Fruit fly (Drosophila melanogaster) whole organism, prepupa: ENCODE data around the gene sol.

Experiments
- Blimp-1 ChIP-seq: fragments of 200-800 bp; sonication (Bioruptor generic); optimal IDR thresholded peaks from 3 replicates; lab custom pipeline; 2017; ENCODE audit warnings: missing biosample characterization, missing genetic modification characterization, mild to moderate bottlenecking, moderate library complexity, missing genetic modification reagents
- CG10631 ChIP-seq: fragments of 200-800 bp; sonication (Bioruptor generic); optimal IDR thresholded peaks from 2 replicates; lab custom pipeline; 2016; ENCODE audit warnings: missing biosample characterization, missing genetic modification characterization
- CG10669 ChIP-seq: fragments of 200-800 bp; sonication (Bioruptor generic); optimal IDR thresholded peaks from 3 replicates; lab custom pipeline; 2018; ENCODE audit warnings: missing biosample characterization, mild to moderate bottlenecking, missing genetic modification characterization, moderate library complexity
- CG11294 ChIP-seq: fragments of 200-800 bp; sonication (Bioruptor generic); IDR thresholded peaks from 2 replicates; pipeline ENCODE4 v1.3.6; 2022; ENCODE audit warnings: missing biosample characterization, missing genetic modification characterization
- CG11762 ChIP-seq: fragments of 200-800 bp; sonication (Bioruptor generic); optimal IDR thresholded peaks from 3 replicates; lab custom pipeline; 2016; ENCODE audit warnings: missing biosample characterization, missing genetic modification characterization; ENCODE audit not compliant: insufficient read depth
- CG11902 ChIP-seq: fragments of 200-800 bp; sonication (Bioruptor generic); optimal IDR thresholded peaks from 3 replicates; lab custom pipeline; 2016; ENCODE audit warnings: missing biosample characterization, missing genetic modification characterization
- CG15336 ChIP-seq: fragments of 200-800 bp; sonication (Bioruptor generic); IDR thresholded peaks from 2 replicates; pipeline ENCODE4 v1.3.6; 2022; ENCODE audit warnings: missing biosample characterization, missing genetic modification characterization
- CG1621 ChIP-seq: fragments of 200-800 bp; sonication (Bioruptor generic); optimal IDR thresholded peaks from 3 replicates; lab custom pipeline; 2018; ENCODE audit warnings: missing biosample characterization, mild to moderate bottlenecking, missing genetic modification characterization
- CG3032 ChIP-seq: fragments of 200-800 bp; optimal IDR thresholded peaks from 2 replicates; lab custom pipeline; 2019; ENCODE audit warnings: missing biosample characterization, mild to moderate bottlenecking, missing genetic modification characterization, moderate library complexity
- CG4318 ChIP-seq: fragments of 200-800 bp; sonication (Bioruptor generic); optimal IDR thresholded peaks from 3 replicates; lab custom pipeline; 2017; ENCODE audit warnings: missing biosample characterization, mild to moderate bottlenecking, missing genetic modification characterization
- CG6163 ChIP-seq: fragments of 200-800 bp; sonication (Bioruptor generic); IDR thresholded peaks from 3 replicates; pipeline ENCODE4 v1.3.6; 2022; ENCODE audit warnings: missing biosample characterization, missing genetic modification characterization
- CG8632 ChIP-seq: fragments of 200-800 bp; sonication (Bioruptor generic); optimal IDR thresholded peaks from 3 replicates; lab custom pipeline; 2016; ENCODE audit warnings: missing biosample characterization, missing genetic modification characterization
- Eip78C ChIP-seq: fragments of 200-800 bp; sonication (Bioruptor generic); peaks from one replicate; lab custom pipeline; 2016; ENCODE audit warnings: missing biosample characterization, missing genetic modification characterization
- Eip93F ChIP-seq: fragments of 200-800 bp; sonication (Bioruptor generic); optimal IDR thresholded peaks from 2 replicates; lab custom pipeline; 2016; ENCODE audit warnings: missing biosample characterization, mild to moderate bottlenecking, missing genetic modification characterization
- Ets21C ChIP-seq: fragments of 200-800 bp; sonication (Bioruptor generic); optimal IDR thresholded peaks from 3 replicates; lab custom pipeline; 2016; ENCODE audit warnings: missing biosample characterization, missing genetic modification characterization
- Ets96B ChIP-seq: fragments of 200-800 bp; optimal IDR thresholded peaks from 2 replicates; lab custom pipeline; 2019; ENCODE audit warnings: missing biosample characterization, mild to moderate bottlenecking, missing genetic modification characterization, moderate library complexity
- Hr38 ChIP-seq: sonication (Bioruptor generic); optimal IDR thresholded peaks from 2 replicates; lab custom pipeline; 2016; ENCODE audit warnings: missing biosample characterization, missing genetic modification characterization
- Hr4 ChIP-seq: fragments of 200-800 bp; sonication (Bioruptor generic); optimal IDR thresholded peaks from 3 replicates; lab custom pipeline; 2016; ENCODE audit warnings: missing biosample characterization, missing genetic modification characterization
- Lpt ChIP-seq: fragments of 200-800 bp; sonication (Bioruptor generic); optimal IDR thresholded peaks from 3 replicates; lab custom pipeline; 2016; ENCODE audit warnings: missing biosample characterization, missing genetic modification characterization
- Met ChIP-seq: fragments of 200-800 bp; sonication (Bioruptor generic); optimal IDR thresholded peaks from 3 replicates; lab custom pipeline; 2016; ENCODE audit warnings: missing biosample characterization, missing genetic modification characterization
- OdsH ChIP-seq: fragments of 200-800 bp; sonication (Bioruptor generic); optimal IDR thresholded peaks from 3 replicates; lab custom pipeline; 2016; ENCODE audit warnings: missing biosample characterization, missing genetic modification characterization
- Smox ChIP-seq: fragments of 200-800 bp; sonication (Bioruptor generic); optimal IDR thresholded peaks from 3 replicates; lab custom pipeline; 2016; ENCODE audit warnings: missing biosample characterization, missing genetic modification characterization
- Sox102F ChIP-seq: fragments of 200-800 bp; sonication (Bioruptor generic); optimal IDR thresholded peaks from 2 replicates; lab custom pipeline; 2016; ENCODE audit warnings: missing biosample characterization, mild to moderate bottlenecking, missing genetic modification characterization
- Sox14 ChIP-seq: fragments of 200-800 bp; sonication (Bioruptor generic); optimal IDR thresholded peaks from 3 replicates; lab custom pipeline; 2016; ENCODE audit warnings: missing biosample characterization, missing genetic modification characterization
- Sox15 ChIP-seq: fragments of 200-800 bp; sonication (Bioruptor generic); optimal IDR thresholded peaks from 3 replicates; lab custom pipeline; 2016; ENCODE audit warnings: missing biosample characterization, missing genetic modification characterization
- achi ChIP-seq: fragments of 200-800 bp; sonication (Bioruptor generic); optimal IDR thresholded peaks from 3 replicates; lab custom pipeline; 2016; ENCODE audit warnings: missing biosample characterization, missing genetic modification characterization
- dsx ChIP-seq: fragments of 200-800 bp; optimal IDR thresholded peaks from 3 replicates; lab custom pipeline; 2019; ENCODE audit warnings: missing biosample characterization, mild to moderate bottlenecking, missing genetic modification characterization, moderate library complexity; ENCODE audit not compliant: poor library complexity, severe bottlenecking
- esn ChIP-seq: fragments of 200-800 bp; sonication (Bioruptor generic); optimal IDR thresholded peaks from 2 replicates; lab custom pipeline; 2016; ENCODE audit warnings: missing biosample characterization, mild to moderate bottlenecking, missing genetic modification characterization, moderate library complexity
- fd85E ChIP-seq: fragments of 200-800 bp; sonication (Bioruptor generic); optimal IDR thresholded peaks from 3 replicates; lab custom pipeline; 2016; ENCODE audit warnings: missing biosample characterization, missing genetic modification characterization
- fkh ChIP-seq: fragments of 200-800 bp; sonication (Bioruptor generic); optimal IDR thresholded peaks from 3 replicates; lab custom pipeline; 2017; ENCODE audit warnings: missing biosample characterization, mild to moderate bottlenecking, missing genetic modification characterization, moderate library complexity
- lz ChIP-seq: fragments of 200-800 bp; sonication (Bioruptor generic); optimal IDR thresholded peaks from 3 replicates; lab custom pipeline; 2016; ENCODE audit warnings: missing biosample characterization, missing genetic modification characterization
- pdm3 ChIP-seq: fragments of 200-800 bp; sonication (Bioruptor generic); optimal IDR thresholded peaks from 3 replicates; lab custom pipeline; 2016; ENCODE audit warnings: missing biosample characterization, missing genetic modification characterization
- salr ChIP-seq, 2 experiments: fragments of 200-800 bp; sonication (Bioruptor generic); optimal IDR thresholded peaks; 3 replicates each; lab custom pipeline; 2016 to 2018; ENCODE audit warnings: missing biosample characterization in 2 of 2, missing genetic modification characterization in 2 of 2, mild to moderate bottlenecking in 1 of 2
- spab ChIP-seq: fragments of 200-800 bp; sonication (Bioruptor generic); optimal IDR thresholded peaks from 2 replicates; lab custom pipeline; 2017; ENCODE audit warnings: missing biosample characterization, mild to moderate bottlenecking, missing genetic modification characterization, missing genetic modification reagents
- ss ChIP-seq, 2 experiments: fragments of 200-800 bp; sonication (Bioruptor generic); optimal IDR thresholded peaks; 2 replicates in 1 of 2; 3 replicates in 1 of 2; lab custom pipeline; 2017 to 2018; ENCODE audit warnings: mild to moderate bottlenecking in 2 of 2, missing biosample characterization in 2 of 2, missing genetic modification characterization in 2 of 2, moderate library complexity in 1 of 2
- svp ChIP-seq: fragments of 200-800 bp; sonication (Bioruptor generic); peaks from one replicate; lab custom pipeline; 2016; ENCODE audit warnings: missing biosample characterization, missing genetic modification characterization
- vri ChIP-seq: fragments of 200-800 bp; sonication (Bioruptor generic); optimal IDR thresholded peaks from 3 replicates; lab custom pipeline; 2016; ENCODE audit warnings: missing biosample characterization, mild to moderate bottlenecking, missing genetic modification characterization

sol gene

DNA sequence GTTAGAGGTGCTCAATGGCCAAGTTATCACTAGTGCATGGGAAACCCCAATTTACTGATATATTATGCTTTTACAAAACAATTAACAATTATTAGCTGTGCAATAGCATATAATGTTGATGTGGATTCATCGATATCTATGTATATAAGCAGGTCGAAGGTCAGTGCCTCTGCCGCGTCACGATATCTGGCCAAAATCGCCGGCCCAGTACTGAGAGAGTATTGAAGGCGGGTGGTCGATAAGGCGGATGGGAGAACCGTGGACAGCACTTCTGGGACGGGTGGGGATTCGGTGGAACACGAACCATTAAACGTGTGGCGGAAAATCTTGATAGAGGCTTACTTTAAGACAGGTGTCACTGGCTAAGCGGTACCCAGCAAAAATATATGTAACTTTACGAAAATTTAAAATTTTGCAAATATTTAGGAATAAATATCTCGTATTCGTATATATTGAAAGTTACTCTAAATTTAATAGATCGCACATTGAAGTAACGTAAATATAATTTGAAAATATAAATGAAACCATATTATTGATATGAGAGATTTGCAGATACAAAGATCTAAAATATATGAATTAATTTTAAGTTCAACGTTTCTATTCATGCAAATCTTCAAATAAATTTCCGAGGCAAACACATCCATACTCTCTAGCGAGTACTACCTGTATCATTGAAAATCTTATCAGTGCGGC lies 27.6 kb upstream of the sol start (continued):
- TF ChIP-seq vri (GFP tag; lab: Kevin White, UChicago) (no peak), CG3032 (tag; lab: Kevin White, UChicago) (peak; percentile 48), CG4318 (GFP tag; lab: Kevin White, UChicago) (no peak), Ets21C (no peak), Smox (GFP tag; lab: Kevin White, UChicago) (no peak), salr (GFP tag; optimal IDR thresholded peaks at IDR 0.05; lab: Kevin White, UChicago) (no peak), Lpt (GFP tag; lab: Kevin White, UChicago) (no peak), CG1621 (no peak), Met (GFP tag; lab: Kevin White, UChicago) (peak; percentile 54), CG11294 (GFP tag; lab: Robert Waterston, UW) (no peak; the same call in 1 of the 2 replicates), fkh (no peak), Eip78C (GFP tag; lab: Kevin White, UChicago) (no peak), Blimp-1 (GFP tag; lab: Kevin White, UChicago) (peak; percentile 5), lz (GFP tag; lab: Kevin White, UChicago) (no peak), Hr4 (GFP tag; lab: Kevin White, UChicago) (no peak), CG10669 (GFP tag; lab: Kevin White, UChicago) (peak; percentile 52), spab (no peak), dsx (GFP tag; lab: Kevin White, UChicago) (no peak), Sox14 (GFP tag; lab: Kevin White, UChicago) (no peak), achi (GFP tag; lab: Kevin White, UChicago) (no peak), CG11762 (peak; percentile 19), Eip93F (GFP tag; lab: Kevin White, UChicago) (no peak), Sox102F (GFP tag; lab: Kevin White, UChicago) (no peak)

DNA sequence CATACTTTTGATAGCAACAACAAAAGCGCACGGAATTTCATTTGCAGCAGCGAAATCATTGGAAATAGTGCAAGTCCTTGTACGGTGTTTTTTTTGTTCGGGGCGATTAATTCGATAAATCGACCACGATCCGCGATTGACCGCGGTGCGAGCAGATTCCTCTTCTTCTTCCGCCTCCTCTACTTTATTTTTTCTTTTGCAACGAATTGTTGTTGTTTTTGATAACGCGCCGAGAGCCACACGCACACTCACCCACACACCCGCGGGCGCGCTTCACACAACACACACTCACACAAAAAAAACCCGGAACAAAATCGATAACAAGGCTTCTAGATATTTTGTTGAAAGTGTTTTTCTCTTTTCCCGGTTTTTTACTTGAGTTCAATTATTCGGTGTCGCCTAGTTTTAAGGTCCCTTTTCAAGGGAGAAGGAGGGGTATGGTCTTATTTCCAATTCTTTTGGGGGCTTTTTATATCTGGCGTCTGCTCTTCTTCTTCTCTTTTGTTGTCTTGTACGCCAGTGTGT lies 26.8 kb upstream of the sol start:
- TF ChIP-seq svp (GFP tag; lab: Kevin White, UChicago) (peak; percentile 63), Hr38 (GFP tag; lab: Kevin White, UChicago) (no peak), Sox15 (GFP tag; lab: Kevin White, UChicago) (no peak), pdm3 (GFP tag; lab: Kevin White, UChicago) (no peak), CG1621 (peak; percentile 39), Eip78C (GFP tag; lab: Kevin White, UChicago) (peak; percentile 43), CG15336 (GFP tag; lab: Robert Waterston, UW) (0 out of 2 replicates have a peak, but pooled peaks have one; percentile 7), CG4318 (GFP tag; lab: Kevin White, UChicago) (no peak), salr (GFP tag; optimal IDR thresholded peaks at IDR 0.05; lab: Kevin White, UChicago) (no peak), vri (GFP tag; lab: Kevin White, UChicago) (no peak), Lpt (GFP tag; lab: Kevin White, UChicago) (no peak), ss (GFP tag; optimal IDR thresholded peaks at IDR 0.05; lab: Kevin White, UChicago) (peak; percentile 27 to 36), OdsH (no peak), Ets96B (tag; lab: Kevin White, UChicago) (no peak), fd85E (GFP tag; lab: Kevin White, UChicago) (no peak), CG8632 (GFP tag; lab: Kevin White, UChicago) (no peak), CG3032 (tag; lab: Kevin White, UChicago) (no peak), CG10631 (GFP tag; lab: Kevin White, UChicago) (no peak), CG11902 (GFP tag; lab: Kevin White, UChicago) (no peak), esn (GFP tag; lab: Kevin White, UChicago) (no peak), CG6163 (GFP tag; lab: Robert Waterston, UW) (peak; percentile 24; the same call in 2 of the 3 replicates)
- TF ChIP-seq, all 60 proteins: peak for 6
